Fruit fly (Drosophila melanogaster): ENCODE measurements around the gene CG7386.

The CG7386 gene

dm6 chr3L:6220187-6220586 is 30.6 kb downstream of the CG7386 start, which contains the start of gene CG33946 (continued):
- TF ChIP-seq ss (GFP tag; optimal IDR thresholded peaks at IDR 0.05) (no peak), CG16779 (tag; optimal IDR thresholded peaks at IDR 0.05) (no peak), dsx (GFP tag; optimal IDR thresholded peaks at IDR 0.05; ENCODE audit: poor library complexity, severe bottlenecking) (no peak), svp (GFP tag) (peak; percentile 87), CG32006 (GFP tag; optimal IDR thresholded peaks at IDR 0.05) (peak; percentile 74), Eip75B (GFP tag; optimal IDR thresholded peaks at IDR 0.05) (peak; percentile 39), esn (GFP tag; optimal IDR thresholded peaks at IDR 0.05) (peak; percentile 74), Sox15 (GFP tag; optimal IDR thresholded peaks at IDR 0.05) (peak; percentile 57), CG6276 (GFP tag; optimal IDR thresholded peaks at IDR 0.05) (peak; percentile 40), Blimp-1 (GFP tag; optimal IDR thresholded peaks at IDR 0.05) (peak; percentile 44), fd59A (GFP tag; optimal IDR thresholded peaks at IDR 0.05) (no peak), CG1621 (tag; optimal IDR thresholded peaks at IDR 0.05) (no peak), salr (GFP tag; optimal IDR thresholded peaks at IDR 0.05) (peak in 1 of 2 experiments; percentile 48)

DNA sequence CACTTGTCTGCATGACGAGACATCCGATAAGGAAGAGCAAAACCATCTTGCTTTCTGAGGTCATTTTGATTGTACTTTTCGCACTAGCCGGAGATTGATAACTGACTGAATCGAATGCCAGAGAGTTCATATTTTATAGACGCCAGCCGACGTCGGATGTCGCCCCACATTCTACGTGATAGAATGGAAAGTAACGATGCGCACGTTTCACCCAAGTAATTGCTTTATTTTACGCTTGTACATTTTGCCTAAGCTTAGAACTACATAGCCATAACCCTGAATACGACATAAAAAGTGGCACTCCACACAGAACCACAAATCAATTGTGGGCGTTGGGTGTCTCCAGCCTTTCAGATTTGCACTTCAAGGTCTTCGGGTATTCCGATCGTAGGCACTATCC is 42.7 kb downstream of the CG7386 start, which contains the start of gene CG13299:
Gene CG13299 (minus strand): TSS at position 101 of the 400 bp plus-strand sequence.
- TF ChIP-seq CG15336 (GFP tag; IDR thresholded peaks at IDR 0.05) = no peak
- no peak for TF ChIP-seq CG6792 (GFP tag; optimal IDR thresholded peaks at IDR 0.05)
- no peak for TF ChIP-seq OdsH (GFP tag; optimal IDR thresholded peaks at IDR 0.05)
- no peak for TF ChIP-seq CG6808 (GFP tag; optimal IDR thresholded peaks at IDR 0.05)

DNA sequence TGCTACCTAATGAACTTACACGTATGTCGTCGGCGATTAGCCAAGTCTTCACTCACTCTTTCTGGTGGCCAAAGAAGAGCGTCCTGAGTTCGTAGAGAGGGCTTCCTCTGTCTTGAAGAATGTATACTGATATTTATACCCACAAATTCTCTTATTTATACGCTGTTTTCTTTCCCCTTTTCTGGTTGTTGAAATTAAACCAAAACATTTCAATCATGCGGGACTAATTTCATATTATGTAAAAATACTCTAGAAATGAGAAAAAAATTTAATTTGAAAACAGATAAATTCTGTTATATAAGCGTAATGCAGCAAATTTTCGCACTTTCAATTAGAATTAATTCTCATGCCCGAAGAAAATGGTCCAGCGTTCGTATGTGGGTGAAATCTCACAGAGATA is 43.7 kb downstream of the CG7386 start, which contains the start of gene BG642312:
Gene BG642312 (minus strand): TSS at position 101 of the 400 bp plus-strand sequence.
- no peak for TF ChIP-seq CG10631 (GFP tag; optimal IDR thresholded peaks at IDR 0.05)
- no peak for TF ChIP-seq Lpt (GFP tag; optimal IDR thresholded peaks at IDR 0.05)
- no peak for TF ChIP-seq Sox102F (GFP tag; optimal IDR thresholded peaks at IDR 0.05)
- no peak for TF ChIP-seq fkh (GFP tag; optimal IDR thresholded peaks at IDR 0.05)
- TF ChIP-seq CG9139 (GFP tag; optimal IDR thresholded peaks at IDR 0.05) = no peak
- TF ChIP-seq Smox (GFP tag; optimal IDR thresholded peaks at IDR 0.05) = no peak
- no peak for TF ChIP-seq net (GFP tag; optimal IDR thresholded peaks at IDR 0.05)
- no peak for TF ChIP-seq Eip78C (GFP tag)
- TF ChIP-seq CG8119 (GFP tag; IDR thresholded peaks at IDR 0.05) = no peak
- TF ChIP-seq vri (GFP tag; optimal IDR thresholded peaks at IDR 0.05) = no peak
- TF ChIP-seq eg (GFP tag; IDR thresholded peaks at IDR 0.05) = no peak
- TF ChIP-seq CG31627 (GFP tag; optimal IDR thresholded peaks at IDR 0.05) = no peak
- TF ChIP-seq Met (GFP tag; optimal IDR thresholded peaks at IDR 0.05) = no peak
- TF ChIP-seq CG10669 (GFP tag; optimal IDR thresholded peaks at IDR 0.05) = no peak
- TF ChIP-seq achi (GFP tag; optimal IDR thresholded peaks at IDR 0.05) = no peak
- TF ChIP-seq lz (GFP tag; optimal IDR thresholded peaks at IDR 0.05) = no peak
- TF ChIP-seq CG3919 (GFP tag; optimal IDR thresholded peaks at IDR 0.05) = no peak
- TF ChIP-seq acj6 (GFP tag; optimal IDR thresholded peaks at IDR 0.05) = no peak

- TF ChIP-seq CG34406 (GFP tag; optimal IDR thresholded peaks at IDR 0.05) (no peak), Eip75B (GFP tag; optimal IDR thresholded peaks at IDR 0.05) (no peak), acj6 (GFP tag; optimal IDR thresholded peaks at IDR 0.05) (no peak), pdm3 (GFP tag; optimal IDR thresholded peaks at IDR 0.05) (no peak), fd85E (GFP tag; optimal IDR thresholded peaks at IDR 0.05) (no peak), CG31627 (GFP tag; optimal IDR thresholded peaks at IDR 0.05) (no peak), CG3032 (tag; optimal IDR thresholded peaks at IDR 0.05) (no peak), CG11294 (GFP tag; IDR thresholded peaks at IDR 0.05) (no peak)
These were observed 44.5 kb downstream of the CG7386 start, which contains the start of gene CG42714 for dm6 chr3L:6234035-6234434. CG42714 (minus strand) TSS chr3L:6234056.

Data from whole organism, prepupa.